Fruit fly (Drosophila melanogaster): ENCODE measurements around the gene CG3823.

Gene CG3823

DNA sequence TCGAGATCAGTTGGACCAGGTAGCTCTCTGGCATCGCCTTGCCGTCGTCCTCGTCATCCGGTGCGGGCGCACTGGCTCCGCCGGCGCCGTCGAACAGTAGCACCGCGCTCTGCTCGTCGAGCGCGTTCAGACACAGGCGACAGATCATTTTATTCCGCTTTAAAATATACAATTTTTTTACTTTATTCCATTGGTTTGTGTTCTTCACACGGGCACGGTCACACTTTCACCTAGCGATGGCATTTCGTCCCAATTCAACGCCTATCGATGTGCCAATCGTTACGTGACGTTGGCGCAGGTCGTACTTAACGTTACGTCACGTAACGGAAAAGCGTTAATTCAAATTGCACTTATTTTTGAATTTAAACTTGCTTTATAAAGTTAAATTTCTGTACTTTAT, 2.7 kb upstream of the CG3823 start, which contains the start of gene CG12219 (continued):
- TF ChIP-seq Pdp1 (GFP tag; optimal IDR thresholded peaks at IDR 0.05) (peak in 1 of 2 experiments; percentile 90), amos (GFP tag; IDR thresholded peaks at IDR 0.05; ENCODE audit: partially characterized antibody) (peak; percentile 71; the same call in 1 of the 2 replicates), sna (GFP tag; IDR thresholded peaks at IDR 0.05; ENCODE audit: partially characterized antibody) (peak; percentile 48), Nf-YC (tag; optimal IDR thresholded peaks at IDR 0.05) (peak; percentile 30)

DNA sequence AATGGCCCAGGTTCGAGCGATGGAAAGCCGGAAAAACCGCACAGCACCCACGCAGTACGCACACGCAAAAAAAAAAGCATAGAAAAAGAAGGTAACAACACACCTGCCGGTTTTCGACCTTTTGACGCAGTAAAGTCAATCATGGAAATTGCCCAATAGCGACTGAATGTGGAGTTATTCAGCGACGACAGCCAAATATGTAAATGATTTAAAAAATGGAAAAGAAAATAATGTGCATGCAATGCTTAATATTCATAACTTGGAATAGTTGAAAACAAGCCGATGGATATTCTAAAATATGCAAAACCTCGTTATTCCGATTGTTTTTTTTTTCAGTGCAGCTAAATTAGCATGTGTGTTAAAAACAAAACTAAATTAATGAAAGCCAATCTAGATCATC, 579 bp upstream of the CG3823 start:
- TF ChIP-seq Xbp1 (GFP tag; optimal IDR thresholded peaks at IDR 0.05): no peak
- TF ChIP-seq Dip2 (GFP tag; IDR thresholded peaks at IDR 0.05): no peak
- no peak for TF ChIP-seq grau (tag; optimal IDR thresholded peaks at IDR 0.05)
- TF ChIP-seq Med (GFP tag): peak; percentile 37
- peak in 1 of 2 experiments; percentile 20 for TF ChIP-seq Hr51 (GFP tag; optimal IDR thresholded peaks at IDR 0.05)
- TF ChIP-seq CG6791 (GFP tag; IDR thresholded peaks at IDR 0.05; ENCODE audit: partially characterized antibody): no peak
- peak; percentile 20 for TF ChIP-seq CG2120 (GFP tag; optimal IDR thresholded peaks at IDR 0.05)
- no peak for TF ChIP-seq fd102C (GFP tag; optimal IDR thresholded peaks at IDR 0.05)
- TF ChIP-seq ssp (GFP tag; IDR thresholded peaks at IDR 0.05): no peak
- no peak for TF ChIP-seq CG12236 (GFP tag; optimal IDR thresholded peaks at IDR 0.05)
- TF ChIP-seq chm (GFP tag; IDR thresholded peaks at IDR 0.05): no peak
- no peak for TF ChIP-seq Optix (GFP tag; IDR thresholded peaks at IDR 0.05)
- peak; percentile 2 for TF ChIP-seq CG15269 (tag; optimal IDR thresholded peaks at IDR 0.05)
- no peak for TF ChIP-seq tup (GFP tag; optimal IDR thresholded peaks at IDR 0.05)
- no peak for TF ChIP-seq Dfd (GFP tag; optimal IDR thresholded peaks at IDR 0.05)
- TF ChIP-seq CG34224 (GFP tag; IDR thresholded peaks at IDR 0.05; ENCODE audit: partially characterized antibody): no peak
- peak; percentile 54; the same call in 1 of the 3 replicates for TF ChIP-seq sr (GFP tag; IDR thresholded peaks at IDR 0.05)
- no peak for TF ChIP-seq CG2116 (GFP tag; optimal IDR thresholded peaks at IDR 0.05)
- no peak for TF ChIP-seq lbe (GFP tag; optimal IDR thresholded peaks at IDR 0.05)
- TF ChIP-seq vvl (GFP tag; IDR thresholded peaks at IDR 0.05): peak; percentile 22; the same call in 1 of the 2 replicates
- peak; percentile 3 for TF ChIP-seq CG12391 (tag; optimal IDR thresholded peaks at IDR 0.05)
- TF ChIP-seq CG11504 (tag; optimal IDR thresholded peaks at IDR 0.05): peak; percentile 29
- TF ChIP-seq row (GFP tag; IDR thresholded peaks at IDR 0.05): no peak
- TF ChIP-seq CG15073 (GFP tag; optimal IDR thresholded peaks at IDR 0.05): no peak
- TF ChIP-seq maf-S (GFP tag; optimal IDR thresholded peaks at IDR 0.05): no peak
- no peak for TF ChIP-seq Scr (GFP tag; IDR thresholded peaks at IDR 0.05; ENCODE audit: partially characterized antibody)

dm6 chrX:6304203-6304602, 428 bp downstream of the CG3823 start:
- TF ChIP-seq Drgx (GFP tag; IDR thresholded peaks at IDR 0.05) (peak; percentile 26; the same call in 1 of the 2 replicates), pita (GFP tag; optimal IDR thresholded peaks at IDR 0.05) (no peak), H2.0 (GFP tag; IDR thresholded peaks at IDR 0.05) (no peak)

DNA sequence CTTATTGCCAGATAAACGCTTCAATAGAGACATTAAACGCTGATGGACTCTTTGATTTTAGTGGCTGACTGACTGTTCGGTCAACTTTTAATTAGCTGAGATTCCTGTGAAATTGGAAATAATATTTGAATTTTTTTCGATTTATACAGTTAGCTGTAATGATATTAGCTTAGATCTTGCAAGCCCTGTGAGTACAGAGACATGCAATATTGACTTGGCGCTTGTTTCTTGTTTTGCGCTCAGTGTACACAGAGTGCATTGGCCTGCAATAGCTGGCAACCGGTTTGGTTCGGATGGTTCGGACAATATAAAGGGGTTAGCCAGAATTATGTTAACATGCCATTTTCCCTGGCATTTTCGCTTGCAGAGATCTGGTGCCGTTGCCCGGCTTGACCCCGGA, 1.5 kb downstream of the CG3823 start:
- TF ChIP-seq Drgx (GFP tag; IDR thresholded peaks at IDR 0.05) (peak; percentile 47; the same call in 1 of the 2 replicates), grn (GFP tag; optimal IDR thresholded peaks at IDR 0.05) (no peak)

- TF ChIP-seq hkb (optimal IDR thresholded peaks at IDR 0.05) (no peak), hkb (GFP tag; IDR thresholded peaks at IDR 0.05) (0 out of 2 replicates have a peak, but pooled peaks have one; percentile 39), CG11504 (tag; optimal IDR thresholded peaks at IDR 0.05) (peak; percentile 11), CG12769 (tag; optimal IDR thresholded peaks at IDR 0.05) (peak; percentile 9), bcd (GFP tag; optimal IDR thresholded peaks at IDR 0.05) (no peak), CG10147 (GFP tag; optimal IDR thresholded peaks at IDR 0.05) (no peak), Dp (GFP tag; optimal IDR thresholded peaks at IDR 0.05) (no peak), gem (tag; optimal IDR thresholded peaks at IDR 0.05) (peak; percentile 28), Blimp-1 (GFP tag; optimal IDR thresholded peaks at IDR 0.05) (peak; percentile 3), CG1603 (tag; optimal IDR thresholded peaks at IDR 0.05) (peak; percentile 42), CG12071 (GFP tag; optimal IDR thresholded peaks at IDR 0.05) (peak; percentile 6), CG8388 (GFP tag; optimal IDR thresholded peaks at IDR 0.05) (peak; percentile 25)
Measured at dm6 chrX:6308852-6309251, 5.1 kb downstream of the CG3823 start, which contains the start of gene CG15894. Gene CG15894 (plus strand): TSS chrX:6309212.

Data from whole organism, embryonic.